Worm (Caenorhabditis elegans) whole organism, mixed stage, embryonic: ENCODE measurements around the gene F44G4.3.

Source experiments
- lsy-2 ChIP-seq: fragments of 150-350 bp; optimal IDR thresholded peaks from 2 replicates; lab custom pipeline; 2014; ENCODE audit warnings: missing biosample characterization, missing genetic modification characterization
- nhr-12 ChIP-seq: fragments of 150-350 bp; optimal IDR thresholded peaks from 2 replicates; lab custom pipeline; 2014; ENCODE audit warnings: missing biosample characterization, missing genetic modification characterization
- nhr-237 ChIP-seq: fragments of 150-350 bp; optimal IDR thresholded peaks from 2 replicates; lab custom pipeline; 2014; ENCODE audit warnings: missing biosample characterization, missing genetic modification characterization
- nhr-28 ChIP-seq: fragments of 150-350 bp; optimal IDR thresholded peaks from 2 replicates; lab custom pipeline; 2014; ENCODE audit warnings: missing biosample characterization, missing genetic modification characterization
- snpc-4 ChIP-seq: fragments of 150-350 bp; optimal IDR thresholded peaks from 2 replicates; lab custom pipeline; 2014; ENCODE audit warnings: missing biosample characterization, missing genetic modification characterization
- sptf-1 ChIP-seq: sonication (generic microtip); optimal IDR thresholded peaks from 2 replicates; lab custom pipeline; 2017; ENCODE audit warnings: mild to moderate bottlenecking, missing genetic modification characterization, moderate library complexity, missing compliant biosample characterization
- unc-62 ChIP-seq: fragments of 150-350 bp; optimal IDR thresholded peaks from 2 replicates; lab custom pipeline; 2014; ENCODE audit warnings: missing biosample characterization, missing genetic modification reagents, missing genetic modification characterization

DNA sequence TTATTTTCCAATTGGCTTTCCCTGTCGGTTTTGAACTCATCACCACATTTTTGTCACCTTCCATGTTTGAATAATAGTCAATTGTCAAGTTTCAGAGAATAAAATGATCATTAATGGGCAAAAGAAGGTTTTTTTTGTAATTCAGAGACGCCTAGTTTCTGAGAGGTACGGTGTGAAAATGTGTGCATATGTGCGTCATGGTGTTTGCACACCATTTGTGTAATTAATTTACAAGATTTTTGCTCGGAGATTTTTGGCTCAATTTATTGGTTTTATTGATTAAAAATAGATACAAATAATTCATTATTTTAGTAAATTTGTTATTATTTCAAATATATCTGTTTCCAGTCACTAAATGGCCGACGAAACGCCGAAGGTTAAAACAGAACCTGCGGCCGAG is at the start of gene F44G4.3, which contains the start of gene tdp-1:
- no peak for TF ChIP-seq unc-62 (GFP tag; lab: Kevin White, UChicago)
- no peak for TF ChIP-seq snpc-4
- peak; percentile 93 for TF ChIP-seq lsy-2
- TF ChIP-seq nhr-237 (tag; lab: Kevin White, UChicago) = no peak
- no peak for TF ChIP-seq sptf-1 (tag; lab: Kevin White, UChicago)
- no peak for TF ChIP-seq nhr-28 (tag; lab: Kevin White, UChicago)
- TF ChIP-seq nhr-12 = no peak
